Worm (Caenorhabditis elegans) whole organism, midembryonic: Measurements from ENCODE around the gene emb-9.

Experiments
- T22C8.4 ChIP-seq: fragments of 200-800 bp; sonication (Bioruptor generic); IDR thresholded peaks from 2 replicates; pipeline ENCODE4 v1.3.6; 2022; ENCODE audit warnings: missing genetic modification characterization, missing compliant biosample characterization
- cog-1 ChIP-seq: sonication (generic microtip); optimal IDR thresholded peaks from 2 replicates; lab custom pipeline; 2016; ENCODE audit warnings: missing genetic modification characterization, missing compliant biosample characterization
- flt-1 ChIP-seq: fragments of 200-800 bp; sonication (Bioruptor generic); IDR thresholded peaks from 2 replicates; pipeline ENCODE4 v1.3.6; 2022; ENCODE audit warnings: missing genetic modification characterization, missing compliant biosample characterization
- med-1 ChIP-seq: sonication (generic microtip); optimal IDR thresholded peaks from 2 replicates; lab custom pipeline; 2017; ENCODE audit warnings: missing genetic modification characterization, mild to moderate bottlenecking, missing compliant biosample characterization, antibody characterized with exemption, missing genetic modification reagents; ENCODE audit not compliant: insufficient read depth
- tab-1 ChIP-seq: fragments of 200-800 bp; sonication (Bioruptor generic); IDR thresholded peaks from 2 replicates; pipeline ENCODE4 v1.3.6; 2022; ENCODE audit warnings: missing genetic modification characterization, missing compliant biosample characterization
- ztf-23 ChIP-seq: fragments of 200-800 bp; sonication (Bioruptor generic); IDR thresholded peaks from 2 replicates; pipeline ENCODE4 v1.3.6; 2022; ENCODE audit warnings: missing genetic modification reagents, missing genetic modification characterization, missing compliant biosample characterization
- ztf-29 ChIP-seq: fragments of 200-800 bp; sonication (Bioruptor generic); IDR thresholded peaks from 2 replicates; pipeline ENCODE4 v1.3.6; 2022; ENCODE audit warnings: missing genetic modification reagents, missing genetic modification characterization, missing compliant biosample characterization

ce11 chrIII:9346114-9346513 lies 1.9 kb upstream of the emb-9 start:
- TF ChIP-seq cog-1 (tag; lab: Kevin White, UChicago) (no peak), ztf-23 (GFP tag; lab: Robert Waterston, UW) (no peak), flt-1 (no peak), ztf-29 (GFP tag; lab: Robert Waterston, UW) (no peak), med-1 (no peak), T22C8.4 (GFP tag; lab: Robert Waterston, UW) (no peak), tab-1 (GFP tag; lab: Robert Waterston, UW) (no peak)
